Fruit fly (Drosophila melanogaster): ENCODE results near the gene Nt5a.

Nt5a gene

DNA sequence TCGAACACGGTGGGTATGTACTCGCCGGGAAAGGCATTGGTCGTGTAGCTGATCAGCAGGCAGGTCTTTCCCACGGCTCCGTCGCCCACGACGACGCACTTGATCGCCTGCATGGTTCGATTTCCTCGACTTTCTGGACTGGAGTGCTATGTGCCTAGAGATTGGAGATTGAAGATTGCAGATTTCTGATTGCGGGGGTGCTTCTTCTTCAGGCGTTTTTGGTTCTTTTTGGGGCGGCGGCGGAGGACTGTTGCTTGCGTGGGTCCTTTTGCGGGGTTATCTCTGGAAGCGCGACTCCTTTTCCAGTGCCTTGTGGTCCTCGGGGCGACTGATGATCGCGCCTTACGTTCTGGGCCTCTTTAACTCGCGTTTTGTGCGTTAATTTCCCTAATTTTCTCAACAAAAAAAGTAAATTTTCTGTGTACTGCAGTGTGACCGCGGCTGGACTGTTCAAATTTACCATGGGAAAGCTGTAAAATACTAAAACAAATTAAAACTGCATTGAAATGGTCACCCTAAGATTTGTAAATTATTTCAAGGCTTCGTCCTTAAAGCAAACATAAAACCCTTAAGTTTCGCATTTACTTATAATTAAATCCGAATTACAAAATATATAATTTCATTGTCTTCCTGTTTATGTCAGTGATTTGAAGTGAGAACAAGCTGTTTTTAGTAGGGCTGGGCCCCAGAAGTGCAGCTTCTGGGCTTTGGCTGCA lies 4.8 kb downstream of the Nt5a start, which contains the start of the genes Rac1 and Acat2 (continued):
- TF ChIP-seq lab (GFP tag; optimal IDR thresholded peaks at IDR 0.05) (no peak), CG4360 (GFP tag; IDR thresholded peaks at IDR 0.05) (no peak), CG1603 (tag; optimal IDR thresholded peaks at IDR 0.05) (peak; percentile 40), nmo (GFP tag; optimal IDR thresholded peaks at IDR 0.05) (peak; percentile 74), psq (GFP tag; optimal IDR thresholded peaks at IDR 0.05) (no peak), CG8089 (GFP tag; optimal IDR thresholded peaks at IDR 0.05) (no peak), hkb (optimal IDR thresholded peaks at IDR 0.05) (peak; percentile 93), hkb (GFP tag; IDR thresholded peaks at IDR 0.05) (no peak), HmgD (GFP tag; optimal IDR thresholded peaks at IDR 0.05) (no peak), Tbp (GFP tag; optimal IDR thresholded peaks at IDR 0.05) (no peak), crc (GFP tag; optimal IDR thresholded peaks at IDR 0.05) (no peak), gsb-n (tag; optimal IDR thresholded peaks at IDR 0.05) (no peak), gcm2 (GFP tag; optimal IDR thresholded peaks at IDR 0.05) (no peak), CG7271 (tag; optimal IDR thresholded peaks at IDR 0.05) (no peak), Side (GFP tag; optimal IDR thresholded peaks at IDR 0.05) (no peak), CG9932 (GFP tag; IDR thresholded peaks at IDR 0.05) (no peak), Neu2 (GFP tag; optimal IDR thresholded peaks at IDR 0.05; ENCODE audit: borderline replicate concordance) (no peak), CG4730 (GFP tag; IDR thresholded peaks at IDR 0.05) (no peak), Eip74EF (GFP tag; optimal IDR thresholded peaks at IDR 0.05) (no peak), schlank (tag; optimal IDR thresholded peaks at IDR 0.05) (no peak), CG43689 (GFP tag; IDR thresholded peaks at IDR 0.05) (no peak), CG34376 (GFP tag; optimal IDR thresholded peaks at IDR 0.05) (no peak), gt (GFP tag; IDR thresholded peaks at IDR 0.05) (no peak), Hmr (GFP tag; optimal IDR thresholded peaks at IDR 0.05) (no peak), CG12236 (GFP tag; optimal IDR thresholded peaks at IDR 0.05) (no peak), pb (GFP tag; optimal IDR thresholded peaks at IDR 0.05) (no peak), nom (GFP tag; optimal IDR thresholded peaks at IDR 0.05) (no peak), jumu (GFP tag; optimal IDR thresholded peaks at IDR 0.05) (no peak), btn (GFP tag; optimal IDR thresholded peaks at IDR 0.05) (no peak), cad (GFP tag; optimal IDR thresholded peaks at IDR 0.05) (no peak), pnt (GFP tag; optimal IDR thresholded peaks at IDR 0.05) (no peak), pita (GFP tag; optimal IDR thresholded peaks at IDR 0.05) (no peak), Mes4 (GFP tag; optimal IDR thresholded peaks at IDR 0.05) (peak; percentile 13), gsb (GFP tag; IDR thresholded peaks at IDR 0.05) (no peak), CG30403 (GFP tag; optimal IDR thresholded peaks at IDR 0.05) (no peak), CG15073 (GFP tag; optimal IDR thresholded peaks at IDR 0.05) (no peak), CG17568 (GFP tag; optimal IDR thresholded peaks at IDR 0.05) (no peak), dmrt99B (tag; optimal IDR thresholded peaks at IDR 0.05) (no peak), Vsx1 (GFP tag; optimal IDR thresholded peaks at IDR 0.05) (no peak), Blimp-1 (GFP tag; optimal IDR thresholded peaks at IDR 0.05) (no peak), CG6813 (GFP tag; optimal IDR thresholded peaks at IDR 0.05) (no peak), CG4707 (GFP tag; optimal IDR thresholded peaks at IDR 0.05) (no peak), CG4328 (GFP tag; optimal IDR thresholded peaks at IDR 0.05) (no peak), D (optimal IDR thresholded peaks at IDR 0.05) (no peak), D (GFP tag; optimal IDR thresholded peaks at IDR 0.05) (no peak), lbe (GFP tag; optimal IDR thresholded peaks at IDR 0.05) (no peak), Ravus (GFP tag; IDR thresholded peaks at IDR 0.05) (no peak), CG15696 (tag; optimal IDR thresholded peaks at IDR 0.05) (no peak), BtbVII (GFP tag; optimal IDR thresholded peaks at IDR 0.05) (no peak), nerfin-2 (GFP tag; IDR thresholded peaks at IDR 0.05; ENCODE audit: partially characterized antibody) (no peak), CG6654 (GFP tag; optimal IDR thresholded peaks at IDR 0.05) (no peak)
